Worm (Caenorhabditis elegans) whole organism, L4 larva: ENCODE data around the gene eas-1.

Experiments used
- aha-1 ChIP-seq: fragments of 150-350 bp; peaks from one replicate; lab custom pipeline; 2014; ENCODE audit warnings: missing biosample characterization, missing genetic modification characterization
- ama-1 ChIP-seq: fragments of 150-350 bp; optimal IDR thresholded peaks from 2 replicates; lab custom pipeline; 2014; ENCODE audit warnings: inconsistent platforms, mixed read lengths
- attf-4 ChIP-seq: sonication (generic microtip); optimal IDR thresholded peaks from 3 replicates; lab custom pipeline; 2017; ENCODE audit warnings: missing biosample characterization, missing genetic modification characterization
- ceh-82 ChIP-seq: sonication (generic microtip); optimal IDR thresholded peaks from 2 replicates; lab custom pipeline; 2017; ENCODE audit warnings: missing biosample characterization, missing genetic modification characterization
- fos-1 ChIP-seq: fragments of 150-350 bp; optimal IDR thresholded peaks from 2 replicates; lab custom pipeline; 2014; ENCODE audit warnings: missing biosample characterization, missing genetic modification characterization
- gei-8 ChIP-seq: fragments of 200-800 bp; sonication (Bioruptor generic); optimal IDR thresholded peaks from 2 replicates; lab custom pipeline; 2018; ENCODE audit warnings: mild to moderate bottlenecking, missing genetic modification characterization, missing compliant biosample characterization
- lin-38 ChIP-seq: fragments of 200-800 bp; sonication (Bioruptor generic); IDR thresholded peaks from 2 replicates; pipeline ENCODE4 v1.3.6; 2022; ENCODE audit warnings: missing genetic modification reagents, missing genetic modification characterization, missing compliant biosample characterization
- mep-1 ChIP-seq: fragments of 150-350 bp; sonication (generic microtip); optimal IDR thresholded peaks from 3 replicates; lab custom pipeline; 2014; ENCODE audit warnings: missing biosample characterization, missing genetic modification characterization
- nhr-6 ChIP-seq: fragments of 150-350 bp; optimal IDR thresholded peaks from 2 replicates; lab custom pipeline; 2014; ENCODE audit warnings: missing biosample characterization, missing genetic modification characterization
- skn-1 ChIP-seq: fragments of 150-350 bp; optimal IDR thresholded peaks from 2 replicates; lab custom pipeline; 2014; ENCODE audit warnings: missing biosample characterization, missing genetic modification characterization
- snpc-4 ChIP-seq: fragments of 150-350 bp; optimal IDR thresholded peaks from 2 replicates; lab custom pipeline; 2014; ENCODE audit warnings: missing biosample characterization, missing genetic modification characterization
- tag-97 ChIP-seq: fragments of 200-800 bp; sonication (Bioruptor generic); IDR thresholded peaks from 2 replicates; pipeline ENCODE4 v1.3.6; 2022; ENCODE audit warnings: missing genetic modification characterization, missing compliant biosample characterization
- unc-62 ChIP-seq, 3 experiments: fragments of 150-350 bp in 1 of 3; sonication (generic microtip); optimal IDR thresholded peaks in 2 of 3; peaks in 1 of 3; 1 replicate in 1 of 3; 2 replicates in 2 of 3; lab custom pipeline; 2014 to 2017; ENCODE audit warnings: missing biosample characterization in 3 of 3, missing genetic modification characterization in 3 of 3, missing genetic modification reagents in 3 of 3, missing genotype in 1 of 3
- zag-1 ChIP-seq: fragments of 150-350 bp; optimal IDR thresholded peaks from 2 replicates; lab custom pipeline; 2014; ENCODE audit warnings: missing biosample characterization, missing genetic modification characterization

DNA sequence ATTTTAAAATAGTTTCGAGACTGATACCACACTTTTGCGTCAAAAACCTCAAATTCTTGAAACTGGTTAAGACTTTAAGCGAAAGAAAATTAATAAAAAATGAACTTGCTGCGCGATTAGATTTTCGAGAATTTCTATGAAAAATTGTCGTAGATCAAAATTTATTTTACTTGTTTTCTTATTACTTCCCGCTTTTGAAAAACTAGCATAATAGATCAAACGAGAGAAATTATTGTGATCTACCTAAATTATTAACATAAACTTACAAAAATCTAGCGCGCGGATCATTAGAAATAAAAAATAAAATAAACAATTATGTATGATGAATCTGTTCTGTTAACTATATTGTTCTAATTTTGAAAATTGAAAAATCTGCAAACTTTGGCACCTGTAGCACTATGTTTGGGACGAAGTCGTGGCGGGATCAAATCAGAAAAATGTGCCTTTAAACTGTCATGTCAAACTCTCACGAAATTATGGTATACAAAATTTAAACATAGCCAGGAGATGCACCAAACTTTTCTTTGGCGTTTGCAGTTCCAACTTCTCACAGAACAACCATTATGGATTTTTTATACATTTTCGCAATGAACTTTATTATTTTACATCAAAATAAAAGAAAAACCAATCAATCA lies 13.3 kb upstream of the eas-1 start:
- TF ChIP-seq snpc-4 = no peak
- TF ChIP-seq gei-8 (GFP tag; lab: Kevin White, UChicago) = no peak
- no peak for TF ChIP-seq lin-38
- TF ChIP-seq tag-97 (GFP tag; lab: Robert Waterston, UW) = no peak
- no peak for TF ChIP-seq ceh-82 (tag; lab: Kevin White, UChicago)
- no peak for TF ChIP-seq mep-1 (tag; lab: Kevin White, UChicago)
- peak in 1 of 2 experiments; percentile 69 for TF ChIP-seq unc-62 (GFP tag; optimal IDR thresholded peaks at IDR 0.05 in 1 of 2; lab: Kevin White, UChicago)
- no peak for TF ChIP-seq unc-62 (tag; optimal IDR thresholded peaks at IDR 0.05; lab: Kevin White, UChicago)
- no peak for TF ChIP-seq skn-1 (tag; lab: Kevin White, UChicago)
- TF ChIP-seq ama-1 (lab: Kevin White, UChicago) = peak; percentile 75
- TF ChIP-seq attf-4 = no peak
- TF ChIP-seq zag-1 (tag; lab: Kevin White, UChicago) = no peak
- no peak for TF ChIP-seq fos-1 (tag; lab: Kevin White, UChicago)
- TF ChIP-seq aha-1 (tag; lab: Kevin White, UChicago) = no peak
- TF ChIP-seq nhr-6 (tag; lab: Kevin White, UChicago) = no peak
